Worm (Caenorhabditis elegans) whole organism, young adult: Measurements from ENCODE around the gene hecw-1.

ENCODE experiments used
- B0261.1 ChIP-seq: sonication (generic microtip); optimal IDR thresholded peaks from 2 replicates; lab custom pipeline; 2016; ENCODE audit warnings: mild to moderate bottlenecking, missing genetic modification characterization, moderate library complexity, missing compliant biosample characterization
- C06A6.2 ChIP-seq: fragments of 200-800 bp; sonication (Bioruptor generic); conservative IDR thresholded peaks from 2 replicates; pipeline ENCODE4 v1.3.6; 2022; ENCODE audit warnings: missing genetic modification characterization, missing compliant biosample characterization
- F37B4.10 ChIP-seq: fragments of 200-800 bp; sonication (Bioruptor generic); IDR thresholded peaks from 2 replicates; pipeline ENCODE4 v1.3.6; 2022; ENCODE audit warnings: missing genetic modification characterization, missing compliant biosample characterization
- F49E8.2 ChIP-seq: sonication (generic microtip); optimal IDR thresholded peaks from 3 replicates; lab custom pipeline; 2017; ENCODE audit warnings: missing genetic modification characterization, mild to moderate bottlenecking, missing compliant biosample characterization, antibody characterized with exemption, moderate library complexity; ENCODE audit not compliant: insufficient read depth
- F52B5.7 ChIP-seq: sonication (generic microtip); optimal IDR thresholded peaks from 2 replicates; lab custom pipeline; 2016; ENCODE audit warnings: mild to moderate bottlenecking, missing genetic modification characterization, missing compliant biosample characterization
- F57A8.1 ChIP-seq: fragments of 200-800 bp; sonication (Bioruptor generic); optimal IDR thresholded peaks from 2 replicates; lab custom pipeline; 2018; ENCODE audit warnings: mild to moderate bottlenecking, missing genetic modification characterization, moderate library complexity, missing compliant biosample characterization
- F57C9.4 ChIP-seq: sonication (generic microtip); optimal IDR thresholded peaks from 2 replicates; lab custom pipeline; 2017; ENCODE audit warnings: mild to moderate bottlenecking, missing genetic modification characterization, missing compliant biosample characterization
- K11D2.4 ChIP-seq: fragments of 200-800 bp; sonication (Bioruptor generic); IDR thresholded peaks from 2 replicates; pipeline ENCODE4 v1.3.6; 2022; ENCODE audit warnings: missing genetic modification reagents, missing genetic modification characterization, missing compliant biosample characterization
- K12H6.12 ChIP-seq: fragments of 200-800 bp; sonication (Bioruptor generic); optimal IDR thresholded peaks from 2 replicates; lab custom pipeline; 2018; ENCODE audit warnings: mild to moderate bottlenecking, missing genetic modification characterization, missing compliant biosample characterization
- T07F8.4 ChIP-seq: sonication (generic microtip); optimal IDR thresholded peaks from 2 replicates; lab custom pipeline; 2016; ENCODE audit warnings: mild to moderate bottlenecking, missing genetic modification characterization, moderate library complexity, missing compliant biosample characterization
- Y53F4B.3 ChIP-seq: fragments of 200-800 bp; sonication (Bioruptor generic); IDR thresholded peaks from 2 replicates; pipeline ENCODE4 v1.3.6; 2022; ENCODE audit warnings: missing genetic modification reagents, missing genetic modification characterization, missing compliant biosample characterization
- Y79H2A.3 ChIP-seq: fragments of 200-800 bp; sonication (Bioruptor generic); conservative IDR thresholded peaks from 2 replicates; pipeline ENCODE4 v1.3.6; 2022; ENCODE audit warnings: missing genetic modification reagents, missing genetic modification characterization, missing compliant biosample characterization
- aptf-2 ChIP-seq: fragments of 200-800 bp; sonication (Bioruptor generic); conservative IDR thresholded peaks from 2 replicates; pipeline ENCODE4 v1.3.6; 2022; ENCODE audit warnings: missing genetic modification reagents, missing genetic modification characterization, missing compliant biosample characterization
- aptf-3 ChIP-seq: fragments of 200-800 bp; sonication (Bioruptor generic); IDR thresholded peaks from 2 replicates; pipeline ENCODE4 v1.3.6; 2022; ENCODE audit warnings: missing genetic modification characterization, missing compliant biosample characterization
- athp-1 ChIP-seq: sonication (generic microtip); optimal IDR thresholded peaks from 2 replicates; lab custom pipeline; 2017; ENCODE audit warnings: mild to moderate bottlenecking, missing genetic modification characterization, missing compliant biosample characterization
- ceh-100 ChIP-seq: fragments of 200-800 bp; sonication (Bioruptor generic); IDR thresholded peaks from 2 replicates; pipeline ENCODE4 v1.3.6; 2022; ENCODE audit warnings: missing genetic modification reagents, missing genetic modification characterization, missing compliant biosample characterization
- ceh-27 ChIP-seq: fragments of 200-800 bp; sonication (Bioruptor generic); optimal IDR thresholded peaks from 2 replicates; lab custom pipeline; 2018; ENCODE audit warnings: mild to moderate bottlenecking, missing genetic modification characterization, moderate library complexity, missing compliant biosample characterization
- ceh-58 ChIP-seq: fragments of 200-800 bp; sonication (Bioruptor generic); IDR thresholded peaks from 2 replicates; pipeline ENCODE4 v1.3.6; 2022; ENCODE audit warnings: missing genetic modification characterization, missing compliant biosample characterization
- die-1 ChIP-seq: sonication (generic microtip); optimal IDR thresholded peaks from 2 replicates; lab custom pipeline; 2016; ENCODE audit warnings: missing genotype, mild to moderate bottlenecking, missing genetic modification characterization, missing compliant biosample characterization
- dpff-1 ChIP-seq: sonication (generic microtip); optimal IDR thresholded peaks from 2 replicates; lab custom pipeline; 2017; ENCODE audit warnings: mild to moderate bottlenecking, missing genetic modification characterization, missing compliant biosample characterization
- ets-4 ChIP-seq: fragments of 200-800 bp; sonication (Bioruptor generic); optimal IDR thresholded peaks from 2 replicates; lab custom pipeline; 2018; ENCODE audit warnings: mild to moderate bottlenecking, missing genetic modification characterization, missing compliant biosample characterization
- gei-17 ChIP-seq: fragments of 200-800 bp; sonication (Bioruptor generic); optimal IDR thresholded peaks from 2 replicates; lab custom pipeline; 2018; ENCODE audit warnings: mild to moderate bottlenecking, missing genetic modification characterization, missing compliant biosample characterization
- him-1 ChIP-seq: sonication (generic microtip); optimal IDR thresholded peaks from 2 replicates; lab custom pipeline; 2016; ENCODE audit warnings: missing genotype, missing genetic modification reagents, missing genetic modification characterization, missing compliant biosample characterization
- hlh-12 ChIP-seq: sonication (generic microtip); optimal IDR thresholded peaks from 2 replicates; lab custom pipeline; 2016; ENCODE audit warnings: missing genetic modification characterization, missing compliant biosample characterization
- hlh-26 ChIP-seq: fragments of 200-800 bp; sonication (Bioruptor generic); conservative IDR thresholded peaks from 2 replicates; pipeline ENCODE4 v1.3.6; 2022; ENCODE audit warnings: missing genetic modification reagents, missing genetic modification characterization, missing compliant biosample characterization
- hmg-20 ChIP-seq: fragments of 200-800 bp; sonication (Bioruptor generic); IDR thresholded peaks from 2 replicates; pipeline ENCODE4 v1.3.6; 2022; ENCODE audit warnings: missing genetic modification reagents, missing genetic modification characterization, missing compliant biosample characterization
- hrde-1 ChIP-seq: sonication (generic microtip); optimal IDR thresholded peaks from 2 replicates; lab custom pipeline; 2016; ENCODE audit warnings: missing genetic modification characterization, mild to moderate bottlenecking, missing compliant biosample characterization, moderate library complexity, missing genotype, missing genetic modification reagents, borderline replicate concordance
- lag-1 ChIP-seq: fragments of 200-800 bp; sonication (Bioruptor generic); IDR thresholded peaks from 2 replicates; pipeline ENCODE4 v1.3.6; 2022; ENCODE audit warnings: missing genetic modification reagents, missing genetic modification characterization, missing compliant biosample characterization
- let-526 ChIP-seq: fragments of 200-800 bp; sonication (Bioruptor generic); IDR thresholded peaks from 2 replicates; pipeline ENCODE4 v1.3.6; 2022; ENCODE audit warnings: missing genetic modification reagents, missing genetic modification characterization, missing compliant biosample characterization
- lin-35 ChIP-seq, 3 experiments: fragments of 150-350 bp in 2 of 3; sonication (generic microtip) in 1 of 3; optimal IDR thresholded peaks; 2 replicates each; lab custom pipeline; 2014 to 2018; ENCODE audit warnings: missing biosample characterization in 3 of 3, missing genetic modification characterization in 3 of 3, missing genetic modification reagents in 3 of 3
- lin-40 ChIP-seq: sonication (generic microtip); optimal IDR thresholded peaks from 2 replicates; lab custom pipeline; 2016; ENCODE audit warnings: missing genetic modification characterization, mild to moderate bottlenecking, missing compliant biosample characterization, missing genotype, missing genetic modification reagents
- lin-54 ChIP-seq: fragments of 200-800 bp; sonication (Bioruptor generic); optimal IDR thresholded peaks from 2 replicates; lab custom pipeline; 2018; ENCODE audit warnings: mild to moderate bottlenecking, missing genetic modification characterization, missing compliant biosample characterization
- lsl-1 ChIP-seq: fragments of 200-800 bp; sonication (Bioruptor generic); optimal IDR thresholded peaks from 2 replicates; lab custom pipeline; 2018; ENCODE audit warnings: mild to moderate bottlenecking, missing genetic modification characterization, moderate library complexity, missing compliant biosample characterization
- lsy-27 ChIP-seq: sonication (generic microtip); optimal IDR thresholded peaks from 2 replicates; lab custom pipeline; 2017; ENCODE audit warnings: missing genetic modification characterization, mild to moderate bottlenecking, missing compliant biosample characterization, antibody characterized with exemption, missing genotype, borderline replicate concordance; ENCODE audit not compliant: insufficient read depth
- madf-8 ChIP-seq: fragments of 200-800 bp; sonication (Bioruptor generic); conservative IDR thresholded peaks from 2 replicates; pipeline ENCODE4 v1.3.6; 2022; ENCODE audit warnings: missing genetic modification reagents, missing genetic modification characterization, missing compliant biosample characterization
- mcd-1 ChIP-seq: fragments of 200-800 bp; sonication (Bioruptor generic); IDR thresholded peaks from 2 replicates; pipeline ENCODE4 v1.3.6; 2022; ENCODE audit warnings: missing genetic modification reagents, missing genetic modification characterization, missing compliant biosample characterization
- mxl-1 ChIP-seq: sonication (generic microtip); optimal IDR thresholded peaks from 2 replicates; lab custom pipeline; 2016; ENCODE audit warnings: missing genetic modification characterization, missing compliant biosample characterization
- nfyb-1 ChIP-seq: fragments of 200-800 bp; sonication (Bioruptor generic); IDR thresholded peaks from 2 replicates; pipeline ENCODE4 v1.3.6; 2022; ENCODE audit warnings: missing genetic modification reagents, missing genetic modification characterization, missing compliant biosample characterization
- nhr-179 ChIP-seq: sonication (generic microtip); optimal IDR thresholded peaks from 2 replicates; lab custom pipeline; 2016; ENCODE audit warnings: mild to moderate bottlenecking, missing genetic modification characterization, missing compliant biosample characterization
- nhr-27 ChIP-seq: fragments of 200-800 bp; sonication (Bioruptor generic); optimal IDR thresholded peaks from 2 replicates; lab custom pipeline; 2018; ENCODE audit warnings: mild to moderate bottlenecking, missing genetic modification characterization, moderate library complexity, missing compliant biosample characterization
- nhr-80 ChIP-seq: sonication (generic microtip); optimal IDR thresholded peaks from 2 replicates; lab custom pipeline; 2016; ENCODE audit warnings: missing genetic modification characterization, missing compliant biosample characterization
- nhr-90 ChIP-seq: sonication (generic microtip); optimal IDR thresholded peaks from 2 replicates; lab custom pipeline; 2016; ENCODE audit warnings: missing genotype, mild to moderate bottlenecking, missing genetic modification characterization, missing compliant biosample characterization
- snpc-1.3 ChIP-seq: sonication (generic microtip); optimal IDR thresholded peaks from 2 replicates; lab custom pipeline; 2017; ENCODE audit warnings: missing genetic modification characterization, mild to moderate bottlenecking, missing compliant biosample characterization, antibody characterized with exemption, moderate library complexity, missing genotype, missing genetic modification reagents; ENCODE audit not compliant: insufficient read depth
- tbp1 ChIP-seq: fragments of 200-800 bp; sonication (Bioruptor generic); optimal IDR thresholded peaks from 2 replicates; lab custom pipeline; 2018; ENCODE audit warnings: mild to moderate bottlenecking, missing genetic modification characterization, missing compliant biosample characterization
- unc-62 ChIP-seq: fragments of 150-350 bp; optimal IDR thresholded peaks from 2 replicates; lab custom pipeline; 2014; ENCODE audit warnings: missing biosample characterization, missing genetic modification reagents, missing genetic modification characterization
- ztf-18 ChIP-seq: sonication (generic microtip); optimal IDR thresholded peaks from 2 replicates; lab custom pipeline; 2016; ENCODE audit warnings: missing genotype, mild to moderate bottlenecking, missing genetic modification characterization, missing compliant biosample characterization
- ztf-25 ChIP-seq: fragments of 200-800 bp; sonication (Bioruptor generic); IDR thresholded peaks from 2 replicates; pipeline ENCODE4 v1.3.6; 2022; ENCODE audit warnings: missing genetic modification reagents, missing genetic modification characterization, missing compliant biosample characterization
- ztf-28 ChIP-seq: fragments of 200-800 bp; sonication (Bioruptor generic); IDR thresholded peaks from 2 replicates; pipeline ENCODE4 v1.3.6; 2022; ENCODE audit warnings: missing genetic modification reagents, missing genetic modification characterization, missing compliant biosample characterization
- ztf-3 ChIP-seq: fragments of 200-800 bp; sonication (Bioruptor generic); optimal IDR thresholded peaks from 2 replicates; lab custom pipeline; 2018; ENCODE audit warnings: mild to moderate bottlenecking, missing genetic modification characterization, missing compliant biosample characterization

Gene hecw-1

DNA sequence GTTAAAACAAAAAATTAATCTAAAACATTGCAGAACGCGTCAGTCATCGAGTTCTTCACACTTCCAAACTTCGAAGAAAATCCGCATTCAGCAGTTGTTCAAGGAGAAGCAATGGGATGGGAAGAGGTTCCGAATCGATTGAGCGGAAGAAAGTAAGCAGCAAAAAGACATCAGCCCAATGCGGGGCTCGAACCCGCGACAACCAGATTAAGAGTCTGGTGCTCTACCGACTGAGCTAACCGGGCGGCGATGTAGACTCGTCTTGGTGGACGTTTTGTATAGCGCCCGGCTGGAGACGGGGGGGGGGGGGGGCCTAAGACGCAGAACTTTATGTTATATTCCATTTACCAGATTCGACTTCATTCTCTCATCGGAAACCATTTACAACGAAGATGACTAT, 37.0 kb upstream of the hecw-1 start (continued):
- peak; percentile 46 for TF ChIP-seq die-1 (tag; lab: Kevin White, UChicago)
- peak; percentile 41; the same call in 1 of the 2 replicates for TF ChIP-seq hmg-20 (GFP tag; lab: Robert Waterston, UW)
- TF ChIP-seq ceh-100 (GFP tag; lab: Robert Waterston, UW) = no peak; the same call in 1 of the 2 replicates
- peak; percentile 2 for TF ChIP-seq hrde-1
- TF ChIP-seq ztf-18 (tag; lab: Kevin White, UChicago) = peak; percentile 36
- TF ChIP-seq madf-8 (GFP tag; lab: Robert Waterston, UW) = no peak
- no peak for TF ChIP-seq lin-40 (tag; lab: Kevin White, UChicago)
- TF ChIP-seq lag-1 (GFP tag; lab: Robert Waterston, UW) = no peak
- TF ChIP-seq F57C9.4 = no peak
- TF ChIP-seq C06A6.2 (GFP tag; lab: Robert Waterston, UW) = no peak
- TF ChIP-seq aptf-2 = no peak
- no peak for TF ChIP-seq ceh-27 (GFP tag; lab: Kevin White, UChicago)
- no peak for TF ChIP-seq F49E8.2 (tag; lab: Kevin White, UChicago)
- TF ChIP-seq ztf-25 (GFP tag; lab: Robert Waterston, UW) = 0 out of 2 replicates have a peak, but pooled peaks have one; percentile 37
- TF ChIP-seq F57A8.1 (GFP tag; lab: Kevin White, UChicago) = no peak
- TF ChIP-seq gei-17 (GFP tag; lab: Kevin White, UChicago) = no peak
- no peak for TF ChIP-seq snpc-1.3
- TF ChIP-seq hlh-26 (GFP tag; lab: Robert Waterston, UW) = no peak
- no peak for TF ChIP-seq lsy-27
- no peak for TF ChIP-seq F37B4.10 (GFP tag; lab: Robert Waterston, UW)
- no peak for TF ChIP-seq hlh-12 (tag; lab: Kevin White, UChicago)
- TF ChIP-seq nhr-27 (tag; lab: Kevin White, UChicago) = no peak
- TF ChIP-seq tbp1 (GFP tag; lab: Kevin White, UChicago) = peak; percentile 90
- no peak for TF ChIP-seq K12H6.12 (tag; lab: Kevin White, UChicago)
- TF ChIP-seq T07F8.4 (tag; lab: Kevin White, UChicago) = no peak
- TF ChIP-seq lsl-1 = peak; percentile 42
- peak; percentile 64 for TF ChIP-seq mcd-1
- TF ChIP-seq ztf-28 (GFP tag; lab: Robert Waterston, UW) = no peak
- TF ChIP-seq dpff-1 (tag; lab: Kevin White, UChicago) = no peak
- TF ChIP-seq athp-1 (tag; lab: Kevin White, UChicago) = no peak
- TF ChIP-seq mxl-1 (tag; lab: Kevin White, UChicago) = no peak
- TF ChIP-seq aptf-3 = peak; percentile 85; the same call in 1 of the 2 replicates
- TF ChIP-seq unc-62 (GFP tag; lab: Kevin White, UChicago) = no peak
- TF ChIP-seq lin-54 = peak; percentile 32
- TF ChIP-seq nhr-179 (tag; lab: Kevin White, UChicago) = no peak
- no peak for TF ChIP-seq ets-4 (GFP tag; lab: Kevin White, UChicago)
- TF ChIP-seq him-1 = peak; percentile 22
- no peak for TF ChIP-seq let-526 (GFP tag; lab: Robert Waterston, UW)

DNA sequence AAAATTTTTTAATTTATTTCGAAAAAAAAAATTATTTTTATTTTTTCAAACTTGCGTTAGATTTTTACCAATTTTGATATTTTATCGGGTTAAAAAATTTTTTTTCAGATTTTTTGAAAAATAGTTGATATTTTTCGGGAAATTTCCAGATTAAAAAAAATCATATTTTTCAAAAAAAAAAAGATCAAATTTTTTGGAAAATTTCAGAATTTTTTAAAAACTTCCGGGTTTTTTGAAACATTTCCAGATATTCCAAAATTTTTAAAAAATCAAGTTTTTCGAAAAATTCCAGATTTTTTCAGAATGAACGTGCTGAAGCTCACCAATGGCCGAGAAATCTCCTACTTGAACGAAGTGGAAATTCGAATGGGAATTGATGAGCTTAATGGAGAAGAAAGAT, 35.7 kb upstream of the hecw-1 start, which contains the start of gene metl-18:
Gene metl-18 (plus strand): TSS at position 301 of the 400 bp plus-strand sequence.
- TF ChIP-seq nfyb-1 (no peak), Y79H2A.3 (no peak), ceh-58 (GFP tag; lab: Robert Waterston, UW) (no peak), hlh-26 (GFP tag; lab: Robert Waterston, UW) (no peak), nhr-90 (no peak), B0261.1 (tag; lab: Kevin White, UChicago) (no peak), F52B5.7 (tag; lab: Kevin White, UChicago) (no peak), lin-35 (GFP tag; optimal IDR thresholded peaks at IDR 0.05; lab: Kevin White, UChicago) (no peak), Y53F4B.3 (no peak), K11D2.4 (GFP tag; lab: Robert Waterston, UW) (no peak), unc-62 (GFP tag; lab: Kevin White, UChicago) (no peak), ztf-3 (GFP tag; lab: Kevin White, UChicago) (no peak), nhr-80 (tag; lab: Kevin White, UChicago) (no peak)
- TF ChIP-seq, all 124 proteins: peak for 0
